Fruit fly (Drosophila melanogaster) whole organism, embryonic: ENCODE results near the gene mon2.

ENCODE experiments used
- B-H2 ChIP-seq: fragments of 200-800 bp; sonication (Bioruptor generic); optimal IDR thresholded peaks from 2 replicates; lab custom pipeline; 2018; ENCODE audit warnings: missing biosample characterization, mild to moderate bottlenecking, missing genetic modification characterization
- Bdp1 ChIP-seq: fragments of 200-800 bp; sonication (Bioruptor generic); optimal IDR thresholded peaks from 3 replicates; lab custom pipeline; 2016; ENCODE audit warnings: missing biosample characterization, missing genetic modification characterization
- C15 ChIP-seq: fragments of 200-800 bp; sonication (Bioruptor generic); IDR thresholded peaks from 3 replicates; pipeline ENCODE4 v1.3.6; 2022; ENCODE audit warnings: missing biosample characterization, missing genetic modification characterization
- CG10543 ChIP-seq: fragments of 200-800 bp; sonication (Bioruptor generic); optimal IDR thresholded peaks from 3 replicates; lab custom pipeline; 2017; ENCODE audit warnings: missing biosample characterization, mild to moderate bottlenecking, missing genetic modification characterization, moderate library complexity
- CG12104 ChIP-seq: fragments of 200-800 bp; sonication (Bioruptor generic); optimal IDR thresholded peaks from 3 replicates; lab custom pipeline; 2016; ENCODE audit warnings: missing biosample characterization, missing genetic modification characterization
- CG13424 ChIP-seq: fragments of 200-800 bp; sonication (Bioruptor generic); optimal IDR thresholded peaks from 2 replicates; lab custom pipeline; 2019; ENCODE audit warnings: missing biosample characterization, mild to moderate bottlenecking, missing genetic modification characterization, moderate library complexity
- CG1529 ChIP-seq: fragments of 200-800 bp; sonication (Bioruptor generic); optimal IDR thresholded peaks from 3 replicates; lab custom pipeline; 2018; ENCODE audit warnings: missing biosample characterization, missing genetic modification characterization
- CG2120 ChIP-seq: fragments of 200-800 bp; sonication (Bioruptor generic); optimal IDR thresholded peaks from 3 replicates; lab custom pipeline; 2016; ENCODE audit warnings: missing biosample characterization, missing genetic modification characterization
- CG2889 ChIP-seq: fragments of 200-800 bp; sonication (Bioruptor generic); IDR thresholded peaks from 3 replicates; pipeline ENCODE4 v1.3.6; 2022; ENCODE audit warnings: missing biosample characterization, missing genetic modification characterization
- CG31365 ChIP-seq: fragments of 200-800 bp; sonication (Bioruptor generic); optimal IDR thresholded peaks from 2 replicates; lab custom pipeline; 2018; ENCODE audit warnings: missing biosample characterization, mild to moderate bottlenecking, missing genetic modification characterization
- CG31388 ChIP-seq: fragments of 200-800 bp; sonication (Bioruptor generic); optimal IDR thresholded peaks from 2 replicates; lab custom pipeline; 2016; ENCODE audit warnings: missing biosample characterization, missing genetic modification characterization
- CG32532 ChIP-seq: fragments of 200-800 bp; sonication (Bioruptor generic); IDR thresholded peaks from 2 replicates; pipeline ENCODE4 v1.3.6; 2022; ENCODE audit warnings: missing biosample characterization, missing genetic modification characterization
- CG32767 ChIP-seq: fragments of 200-800 bp; sonication (Bioruptor generic); IDR thresholded peaks from 2 replicates; pipeline ENCODE4 v1.3.6; 2022; ENCODE audit warnings: missing biosample characterization, missing genetic modification characterization
- CG3281 ChIP-seq: fragments of 200-800 bp; sonication (Bioruptor generic); optimal IDR thresholded peaks from 3 replicates; lab custom pipeline; 2017; ENCODE audit warnings: missing biosample characterization, mild to moderate bottlenecking, missing genetic modification characterization
- CG42726 ChIP-seq: fragments of 200-800 bp; sonication (Bioruptor generic); IDR thresholded peaks from 2 replicates; pipeline ENCODE4 v1.3.6; 2022; ENCODE audit warnings: missing biosample characterization, missing genetic modification characterization; ENCODE audit not compliant: partially characterized antibody
- CG6791 ChIP-seq: fragments of 200-800 bp; sonication (Bioruptor generic); IDR thresholded peaks from 3 replicates; pipeline ENCODE4 v1.3.6; 2022; ENCODE audit warnings: missing biosample characterization, missing genetic modification characterization; ENCODE audit not compliant: partially characterized antibody
- CG7372 ChIP-seq: fragments of 200-800 bp; sonication (Bioruptor generic); IDR thresholded peaks from 2 replicates; pipeline ENCODE4 v1.3.6; 2022; ENCODE audit warnings: missing biosample characterization, missing genetic modification characterization
- CG8089 ChIP-seq: fragments of 200-800 bp; sonication (Bioruptor generic); optimal IDR thresholded peaks from 3 replicates; lab custom pipeline; 2016; ENCODE audit warnings: missing biosample characterization, missing genetic modification characterization
- CG9817 ChIP-seq: fragments of 200-800 bp; sonication (Bioruptor generic); optimal IDR thresholded peaks from 2 replicates; lab custom pipeline; 2018; ENCODE audit warnings: missing biosample characterization, mild to moderate bottlenecking, missing genetic modification characterization, moderate library complexity
- CTCF ChIP-seq: fragments of 200-800 bp; sonication (Bioruptor generic); optimal IDR thresholded peaks from 2 replicates; lab custom pipeline; 2017; ENCODE audit warnings: missing biosample characterization, mild to moderate bottlenecking, missing genetic modification characterization, moderate library complexity
- D19A ChIP-seq: fragments of 200-800 bp; optimal IDR thresholded peaks from 3 replicates; lab custom pipeline; 2019; ENCODE audit warnings: missing biosample characterization, mild to moderate bottlenecking, missing genetic modification characterization, moderate library complexity
- Dll ChIP-seq: fragments of 200-800 bp; sonication (Bioruptor generic); IDR thresholded peaks from 4 replicates; pipeline ENCODE4 v1.3.6; 2022; ENCODE audit warnings: missing biosample characterization, missing genetic modification characterization; ENCODE audit not compliant: partially characterized antibody
- GATAe ChIP-seq: fragments of 200-800 bp; sonication (Bioruptor generic); conservative IDR thresholded peaks from 2 replicates; pipeline ENCODE4 v1.3.6; 2022; ENCODE audit warnings: missing biosample characterization, missing genetic modification characterization
- Hr78 ChIP-seq, 2 experiments: fragments of 200-800 bp in 1 of 2; fragments of >200 bp in 1 of 2; sonication (Bioruptor generic) in 1 of 2; optimal IDR thresholded peaks; 2 replicates each; lab custom pipeline; 2017 to 2019; ENCODE audit warnings: missing biosample characterization in 2 of 2, missing genetic modification characterization in 2 of 2, mild to moderate bottlenecking in 1 of 2, moderate library complexity in 1 of 2
- Hsf ChIP-seq: fragments of 200-800 bp; sonication (Bioruptor generic); optimal IDR thresholded peaks from 3 replicates; lab custom pipeline; 2016; ENCODE audit warnings: missing biosample characterization, missing genetic modification characterization
- Lim3 ChIP-seq: fragments of 200-800 bp; sonication (Bioruptor generic); IDR thresholded peaks from 2 replicates; pipeline ENCODE4 v1.3.6; 2022; ENCODE audit warnings: missing biosample characterization, missing genetic modification characterization
- Lpt ChIP-seq: fragments of >200 bp; optimal IDR thresholded peaks from 2 replicates; lab custom pipeline; 2018; ENCODE audit warnings: missing biosample characterization, missing genetic modification characterization
- Nf-YC ChIP-seq: fragments of 200-800 bp; optimal IDR thresholded peaks from 3 replicates; lab custom pipeline; 2019; ENCODE audit warnings: missing biosample characterization, mild to moderate bottlenecking, missing genetic modification characterization, moderate library complexity
- Ptx1 ChIP-seq: fragments of 200-800 bp; sonication (Bioruptor generic); IDR thresholded peaks from 2 replicates; pipeline ENCODE4 v1.3.6; 2022; ENCODE audit warnings: missing biosample characterization, missing genetic modification characterization
- Sox100B ChIP-seq: fragments of 200-800 bp; sonication (Bioruptor generic); optimal IDR thresholded peaks from 3 replicates; lab custom pipeline; 2018; ENCODE audit warnings: missing biosample characterization, mild to moderate bottlenecking, missing genetic modification characterization
- ac ChIP-seq: fragments of 200-800 bp; sonication (Bioruptor generic); optimal IDR thresholded peaks from 3 replicates; lab custom pipeline; 2017; ENCODE audit warnings: missing biosample characterization, mild to moderate bottlenecking, missing genetic modification characterization
- bigmax ChIP-seq: fragments of 200-800 bp; sonication (Bioruptor generic); optimal IDR thresholded peaks from 2 replicates; lab custom pipeline; 2018; ENCODE audit warnings: missing biosample characterization, mild to moderate bottlenecking, missing genetic modification characterization
- caup ChIP-seq: fragments of 200-800 bp; sonication (Bioruptor generic); optimal IDR thresholded peaks from 3 replicates; lab custom pipeline; 2017; ENCODE audit warnings: missing biosample characterization, mild to moderate bottlenecking, missing genetic modification characterization, moderate library complexity; ENCODE audit not compliant: severe bottlenecking
- ems ChIP-seq: fragments of 200-800 bp; sonication (Bioruptor generic); optimal IDR thresholded peaks from 3 replicates; lab custom pipeline; 2016; ENCODE audit warnings: missing biosample characterization, missing genetic modification characterization
- eve ChIP-seq, 2 experiments: fragments of >200 bp; optimal IDR thresholded peaks; 2 replicates each; lab custom pipeline; 2017; ENCODE audit warnings: missing biosample characterization in 2 of 2, missing genetic modification characterization in 2 of 2
- eyg ChIP-seq: fragments of 200-800 bp; sonication (Bioruptor generic); optimal IDR thresholded peaks from 3 replicates; lab custom pipeline; 2016; ENCODE audit warnings: missing biosample characterization, missing genetic modification characterization
- ftz-f1 ChIP-seq: fragments of 200-800 bp; sonication (Bioruptor generic); optimal IDR thresholded peaks from 2 replicates; lab custom pipeline; 2016; ENCODE audit warnings: missing biosample characterization, missing genetic modification characterization
- hth ChIP-seq: fragments of >200 bp; optimal IDR thresholded peaks from 2 replicates; lab custom pipeline; 2017; ENCODE audit warnings: inconsistent platforms
- nom ChIP-seq: fragments of 200-800 bp; sonication (Bioruptor generic); optimal IDR thresholded peaks from 2 replicates; lab custom pipeline; 2017; ENCODE audit warnings: missing biosample characterization, missing genetic modification characterization, mild to moderate bottlenecking, moderate library complexity, missing genetic modification reagents
- onecut ChIP-seq: fragments of 200-800 bp; sonication (Bioruptor generic); IDR thresholded peaks from 2 replicates; pipeline ENCODE4 v1.3.6; 2022; ENCODE audit warnings: missing biosample characterization, missing genetic modification characterization
- pan ChIP-seq, 4 experiments: fragments of >200 bp in 3 of 4; fragments of 200-800 bp in 1 of 4; sonication (Bioruptor generic) in 1 of 4; optimal IDR thresholded peaks in 3 of 4; IDR thresholded peaks in 1 of 4; 2 replicates each; pipeline versions ENCODE4 v1.3.6 to Lab custom; 2017 to 2022; ENCODE audit warnings: missing biosample characterization in 2 of 4, missing genetic modification characterization in 2 of 4, mixed read lengths in 1 of 4
- rib ChIP-seq: fragments of 200-800 bp; sonication (Bioruptor generic); IDR thresholded peaks from 2 replicates; pipeline ENCODE4 v1.3.6; 2022; ENCODE audit warnings: missing biosample characterization, missing genetic modification characterization
- so ChIP-seq: fragments of 200-800 bp; sonication (Bioruptor generic); IDR thresholded peaks from 3 replicates; pipeline ENCODE4 v1.3.6; 2022; ENCODE audit warnings: missing biosample characterization, missing genetic modification characterization
- ssp ChIP-seq: fragments of 200-800 bp; sonication (Bioruptor generic); IDR thresholded peaks from 2 replicates; pipeline ENCODE4 v1.3.6; 2022; ENCODE audit warnings: missing biosample characterization, missing genetic modification characterization
- stc ChIP-seq: fragments of 200-800 bp; sonication (Bioruptor generic); IDR thresholded peaks from 2 replicates; pipeline ENCODE4 v1.3.6; 2022; ENCODE audit warnings: missing biosample characterization, missing genetic modification characterization
- stwl ChIP-seq: fragments of 200-800 bp; sonication (Bioruptor generic); optimal IDR thresholded peaks from 3 replicates; lab custom pipeline; 2018; ENCODE audit warnings: missing biosample characterization, mild to moderate bottlenecking, missing genetic modification characterization, moderate library complexity
- zen2 ChIP-seq: fragments of 200-800 bp; sonication (Bioruptor generic); IDR thresholded peaks from 3 replicates; pipeline ENCODE4 v1.3.6; 2022; ENCODE audit warnings: missing biosample characterization, missing genetic modification characterization; ENCODE audit not compliant: partially characterized antibody
- zf30C ChIP-seq: fragments of 200-800 bp; sonication (Bioruptor generic); optimal IDR thresholded peaks from 3 replicates; lab custom pipeline; 2018; ENCODE audit warnings: missing biosample characterization, mild to moderate bottlenecking, missing genetic modification characterization
- zfh1 ChIP-seq: fragments of 200-800 bp; sonication (Bioruptor generic); IDR thresholded peaks from 3 replicates; pipeline ENCODE4 v1.3.6; 2022; ENCODE audit warnings: missing biosample characterization, missing genetic modification characterization

The mon2 gene

dm6 chr2L:8162307-8163024 lies 38.7 kb upstream of the mon2 start, which contains the start of gene Acbp1 (continued):
- TF ChIP-seq Ptx1 (GFP tag; lab: Robert Waterston, UW) (peak; percentile 93), zfh1 (GFP tag; lab: Robert Waterston, UW) (peak; percentile 91), D19A (tag; lab: Kevin White, UChicago) (peak; percentile 97), so (peak; percentile 94), Bdp1 (GFP tag; lab: Kevin White, UChicago) (peak; percentile 92), Lpt (no peak), CG31365 (tag; lab: Kevin White, UChicago) (peak; percentile 93), CG3281 (GFP tag; lab: Kevin White, UChicago) (peak; percentile 98), CG32767 (GFP tag; lab: Robert Waterston, UW) (peak; percentile 93), ssp (peak; percentile 87), CG7372 (peak; percentile 90), onecut (GFP tag; lab: Robert Waterston, UW) (peak; percentile 88), caup (peak; percentile 95), Sox100B (GFP tag; lab: Kevin White, UChicago) (peak; percentile 97), C15 (GFP tag; lab: Robert Waterston, UW) (peak; percentile 90), CG9817 (tag; lab: Kevin White, UChicago) (peak; percentile 91), CG42726 (GFP tag; lab: Robert Waterston, UW) (peak; percentile 74), GATAe (GFP tag; lab: Robert Waterston, UW) (peak; percentile 71), CTCF (GFP tag; lab: Kevin White, UChicago) (peak; percentile 65), zf30C (GFP tag; lab: Kevin White, UChicago) (peak; percentile 99), eyg (peak; percentile 93), CG6791 (GFP tag; lab: Robert Waterston, UW) (peak; percentile 75), CG31388 (GFP tag; lab: Kevin White, UChicago) (peak; percentile 73), CG10543 (peak; percentile 99), CG8089 (GFP tag; lab: Kevin White, UChicago) (peak; percentile 92), CG32532 (GFP tag; lab: Robert Waterston, UW) (peak; percentile 93), CG13424 (tag; lab: Kevin White, UChicago) (peak; percentile 98), CG2120 (GFP tag; lab: Kevin White, UChicago) (peak; percentile 98), Nf-YC (peak; percentile 93), nom (peak; percentile 97), eve (GFP tag; optimal IDR thresholded peaks at IDR 0.05; lab: Kevin White, UChicago) (peak in 1 of 2 experiments; percentile 99), bigmax (peak; percentile 74), stc (peak; percentile 81), stwl (peak; percentile 96), zen2 (GFP tag; lab: Robert Waterston, UW) (peak; percentile 74; the same call in 2 of the 3 replicates), rib (GFP tag; lab: Robert Waterston, UW) (peak; percentile 84), hth (lab: Kevin White, UChicago) (no peak), ac (GFP tag; lab: Kevin White, UChicago) (peak; percentile 91), Hr78 (GFP tag; optimal IDR thresholded peaks at IDR 0.05; lab: Kevin White, UChicago) (peak in 1 of 2 experiments; percentile 92), Lim3 (GFP tag; lab: Robert Waterston, UW) (peak; percentile 69), B-H2 (GFP tag; lab: Kevin White, UChicago) (peak; percentile 97), ems (GFP tag; lab: Kevin White, UChicago) (peak; percentile 90), CG1529 (GFP tag; lab: Kevin White, UChicago) (peak; percentile 94), ftz-f1 (GFP tag; lab: Kevin White, UChicago) (peak; percentile 32), pan (optimal IDR thresholded peaks at IDR 0.05; lab: Kevin White, UChicago) (no peak), pan (GFP tag; optimal IDR thresholded peaks at IDR 0.05 in 1 of 2, IDR thresholded peaks at IDR 0.05 in 1 of 2) (peak in 1 of 2 experiments; percentile 89), CG12104 (GFP tag; lab: Kevin White, UChicago) (peak; percentile 91), Dll (peak; percentile 86), CG2889 (GFP tag; lab: Robert Waterston, UW) (peak; percentile 87; the same call in 2 of the 3 replicates), Hsf (GFP tag; lab: Kevin White, UChicago) (peak; percentile 95)
